Fruit fly (Drosophila melanogaster): ENCODE measurements around the gene MICAL-like.

- TF ChIP-seq CG8478 (optimal IDR thresholded peaks at IDR 0.05) (no peak), CTCF (optimal IDR thresholded peaks at IDR 0.05) (no peak)
These were observed 31.6 kb upstream of the MICAL-like start, which contains the start of gene CG11279 for dm6 chr3L:13046758-13047157.

Measured in S2 (cell line).